Worm (Caenorhabditis elegans) whole organism, L3 larva: ENCODE measurements around the gene fbxa-220.

ENCODE experiments used
- ZK546.5 ChIP-seq: sonication (generic microtip); optimal IDR thresholded peaks from 2 replicates; lab custom pipeline; 2017; ENCODE audit warnings: missing biosample characterization, missing genetic modification characterization
- aly-2 ChIP-seq: fragments of 150-350 bp; optimal IDR thresholded peaks from 2 replicates; lab custom pipeline; 2014; ENCODE audit warnings: missing biosample characterization, missing genetic modification characterization
- ceh-16 ChIP-seq: sonication (generic microtip); optimal IDR thresholded peaks from 2 replicates; lab custom pipeline; 2017; ENCODE audit warnings: missing biosample characterization, missing genetic modification characterization
- ceh-28 ChIP-seq: fragments of 150-350 bp; optimal IDR thresholded peaks from 2 replicates; lab custom pipeline; 2014; ENCODE audit warnings: missing biosample characterization, missing genetic modification reagents, missing genetic modification characterization
- ceh-82 ChIP-seq: fragments of 150-350 bp; optimal IDR thresholded peaks from 2 replicates; lab custom pipeline; 2014; ENCODE audit warnings: missing biosample characterization, missing genetic modification characterization
- ceh-9 ChIP-seq: sonication (generic microtip); optimal IDR thresholded peaks from 2 replicates; lab custom pipeline; 2018; ENCODE audit warnings: missing biosample characterization, missing genetic modification characterization
- daf-12 ChIP-seq: fragments of 150-350 bp; optimal IDR thresholded peaks from 2 replicates; lab custom pipeline; 2014; ENCODE audit warnings: missing biosample characterization, missing genetic modification reagents, missing genetic modification characterization
- egl-27 ChIP-seq: sonication (generic microtip); optimal IDR thresholded peaks from 4 replicates; lab custom pipeline; 2017; ENCODE audit warnings: missing biosample characterization, missing genetic modification reagents, missing genetic modification characterization
- elt-1 ChIP-seq: fragments of 150-350 bp; optimal IDR thresholded peaks from 2 replicates; lab custom pipeline; 2014; ENCODE audit warnings: missing biosample characterization, missing genetic modification characterization
- elt-3 ChIP-seq, 3 experiments: fragments of 150-350 bp in 1 of 3; sonication (generic microtip) in 2 of 3; optimal IDR thresholded peaks; 2 replicates in 2 of 3; 4 replicates in 1 of 3; lab custom pipeline; 2014 to 2017; ENCODE audit warnings: missing biosample characterization in 3 of 3, missing genetic modification characterization in 3 of 3
- eor-1 ChIP-seq, 2 experiments: fragments of 150-350 bp; optimal IDR thresholded peaks; 2 replicates each; lab custom pipeline; 2014 to 2018; ENCODE audit warnings: missing biosample characterization in 2 of 2, missing genetic modification characterization in 2 of 2
- fkh-10 ChIP-seq: sonication (generic microtip); optimal IDR thresholded peaks from 2 replicates; lab custom pipeline; 2017; ENCODE audit warnings: missing biosample characterization, missing genetic modification reagents, missing genetic modification characterization
- fos-1 ChIP-seq: fragments of 150-350 bp; optimal IDR thresholded peaks from 2 replicates; lab custom pipeline; 2014; ENCODE audit warnings: missing biosample characterization, missing genetic modification characterization
- hmg-11 ChIP-seq: sonication (generic microtip); optimal IDR thresholded peaks from 2 replicates; lab custom pipeline; 2016; ENCODE audit warnings: missing genetic modification characterization, missing compliant biosample characterization
- jun-1 ChIP-seq: fragments of 150-350 bp; optimal IDR thresholded peaks from 2 replicates; lab custom pipeline; 2014; ENCODE audit warnings: missing biosample characterization, missing genetic modification reagents, missing genetic modification characterization
- lin-15B ChIP-seq: fragments of 150-350 bp; optimal IDR thresholded peaks from 2 replicates; lab custom pipeline; 2014; ENCODE audit warnings: missing biosample characterization, missing genetic modification characterization
- lin-39 ChIP-seq: fragments of 150-350 bp; optimal IDR thresholded peaks from 2 replicates; lab custom pipeline; 2018; ENCODE audit warnings: missing biosample characterization, missing genetic modification reagents, missing genetic modification characterization
- lsy-12 ChIP-seq: sonication (generic microtip); optimal IDR thresholded peaks from 2 replicates; lab custom pipeline; 2016; ENCODE audit warnings: mild to moderate bottlenecking, missing genetic modification characterization, missing compliant biosample characterization
- mdl-1 ChIP-seq: fragments of 150-350 bp; optimal IDR thresholded peaks from 2 replicates; lab custom pipeline; 2014; ENCODE audit warnings: missing biosample characterization, missing genetic modification characterization
- nfya-1 ChIP-seq: sonication (generic microtip); optimal IDR thresholded peaks from 2 replicates; lab custom pipeline; 2017; ENCODE audit warnings: missing genetic modification characterization, mild to moderate bottlenecking, missing compliant biosample characterization, antibody characterized with exemption, moderate library complexity; ENCODE audit not compliant: insufficient read depth
- nhr-12 ChIP-seq: fragments of 150-350 bp; optimal IDR thresholded peaks from 2 replicates; lab custom pipeline; 2014; ENCODE audit warnings: missing biosample characterization, missing genetic modification characterization
- nhr-237 ChIP-seq: fragments of 150-350 bp; optimal IDR thresholded peaks from 2 replicates; lab custom pipeline; 2014; ENCODE audit warnings: missing biosample characterization, missing genetic modification characterization
- nhr-25 ChIP-seq: sonication (generic microtip); optimal IDR thresholded peaks from 2 replicates; lab custom pipeline; 2017; ENCODE audit warnings: missing biosample characterization, missing genetic modification characterization
- nhr-28 ChIP-seq: fragments of 150-350 bp; optimal IDR thresholded peaks from 2 replicates; lab custom pipeline; 2014; ENCODE audit warnings: missing biosample characterization, missing genetic modification characterization
- nhr-67 ChIP-seq: fragments of 150-350 bp; optimal IDR thresholded peaks from 2 replicates; lab custom pipeline; 2014; ENCODE audit warnings: missing biosample characterization, missing genetic modification characterization
- nhr-76 ChIP-seq: fragments of 150-350 bp; sonication (generic microtip); optimal IDR thresholded peaks from 5 replicates; lab custom pipeline; 2014; ENCODE audit warnings: missing biosample characterization, missing genetic modification characterization
- pha-4 ChIP-seq: fragments of 150-350 bp; optimal IDR thresholded peaks from 2 replicates; lab custom pipeline; 2014; ENCODE audit warnings: missing biosample characterization, missing genetic modification reagents, missing genetic modification characterization
- sea-2 ChIP-seq: fragments of 150-350 bp; sonication (generic microtip); optimal IDR thresholded peaks from 4 replicates; lab custom pipeline; 2014; ENCODE audit warnings: missing biosample characterization, missing genetic modification reagents, missing genetic modification characterization
- skn-1 ChIP-seq: fragments of 150-350 bp; optimal IDR thresholded peaks from 2 replicates; lab custom pipeline; 2014; ENCODE audit warnings: missing biosample characterization, missing genetic modification characterization
- snpc-4 ChIP-seq: fragments of 150-350 bp; optimal IDR thresholded peaks from 2 replicates; lab custom pipeline; 2014; ENCODE audit warnings: missing biosample characterization, missing genetic modification characterization
- tbx-2 ChIP-seq: sonication (generic microtip); optimal IDR thresholded peaks from 2 replicates; lab custom pipeline; 2016; ENCODE audit warnings: mild to moderate bottlenecking, missing genetic modification characterization, missing compliant biosample characterization
- unc-39 ChIP-seq: sonication (generic microtip); optimal IDR thresholded peaks from 4 replicates; lab custom pipeline; 2017; ENCODE audit warnings: missing biosample characterization, missing genetic modification characterization
- zag-1 ChIP-seq: fragments of 150-350 bp; optimal IDR thresholded peaks from 2 replicates; lab custom pipeline; 2014; ENCODE audit warnings: missing biosample characterization, missing genetic modification characterization
- ztf-11 ChIP-seq: fragments of 150-350 bp; optimal IDR thresholded peaks from 2 replicates; lab custom pipeline; 2014; ENCODE audit warnings: missing biosample characterization, missing genetic modification characterization
- ztf-4 ChIP-seq: fragments of 150-350 bp; optimal IDR thresholded peaks from 2 replicates; lab custom pipeline; 2014; ENCODE audit warnings: missing biosample characterization, missing genetic modification characterization

fbxa-220 gene

ce11 chrIII:11508816-11509215 lies 24.8 kb upstream of the fbxa-220 start, which contains the start of gene Y66D12A.19:
Gene Y66D12A.19 (plus strand): TSS chrIII:11509081.
- no peak for TF ChIP-seq nhr-25 (tag; lab: Kevin White, UChicago)
- no peak for TF ChIP-seq nhr-67 (tag; lab: Kevin White, UChicago)
- TF ChIP-seq unc-39, result no peak
- no peak for TF ChIP-seq skn-1 (tag; lab: Kevin White, UChicago)
- no peak for TF ChIP-seq lin-39
- TF ChIP-seq tbx-2, result no peak
- TF ChIP-seq, all 47 proteins: peak for 0

- no peak for TF ChIP-seq sea-2 (GFP tag; lab: Kevin White, UChicago)
- TF ChIP-seq egl-27 (tag; lab: Kevin White, UChicago), result no peak
Observed at ce11 chrIII:11505621-11506020, 21.6 kb upstream of the fbxa-220 start.

ce11 chrIII:11505213-11505612 lies 21.2 kb upstream of the fbxa-220 start, which contains the start of the genes Y66D12A.21 and spe-6:
Gene Y66D12A.21 (minus strand): TSS chrIII:11505302.
Gene spe-6 (plus strand): TSS chrIII:11505488.
- TF ChIP-seq elt-3 (tag; optimal IDR thresholded peaks at IDR 0.05; lab: Kevin White, UChicago) (no peak), elt-1 (tag; lab: Kevin White, UChicago) (no peak), hmg-11 (tag; lab: Kevin White, UChicago) (no peak), zag-1 (no peak), nhr-28 (tag; lab: Kevin White, UChicago) (no peak), lsy-12 (no peak), snpc-4 (tag; lab: Kevin White, UChicago) (no peak), nfya-1 (tag; lab: Kevin White, UChicago) (peak; percentile 54), pha-4 (tag; lab: Kevin White, UChicago) (peak; percentile 45), lin-15B (peak; percentile 59), nhr-25 (tag; lab: Kevin White, UChicago) (no peak), lin-39 (no peak)

- TF ChIP-seq ZK546.5 (no peak), eor-1 (tag; optimal IDR thresholded peaks at IDR 0.05; lab: Kevin White, UChicago) (no peak), ztf-4 (tag; lab: Kevin White, UChicago) (no peak), nhr-67 (tag; lab: Kevin White, UChicago) (no peak), daf-12 (no peak), ztf-11 (tag; lab: Kevin White, UChicago) (no peak), jun-1 (tag; lab: Kevin White, UChicago) (no peak), mdl-1 (tag; lab: Kevin White, UChicago) (no peak), ceh-28 (tag; lab: Kevin White, UChicago) (no peak), aly-2 (tag; lab: Kevin White, UChicago) (no peak), fos-1 (tag; lab: Kevin White, UChicago) (no peak), lin-15B (no peak), egl-27 (tag; lab: Kevin White, UChicago) (no peak), ceh-82 (tag; lab: Kevin White, UChicago) (no peak), nhr-12 (no peak), zag-1 (no peak), elt-1 (tag; lab: Kevin White, UChicago) (no peak), lsy-12 (no peak), nhr-237 (tag; lab: Kevin White, UChicago) (no peak), ceh-9 (tag; lab: Kevin White, UChicago) (no peak)
Observed at ce11 chrIII:11502753-11503152, 18.8 kb upstream of the fbxa-220 start, which contains the start of gene tin-10. Gene tin-10 (minus strand): TSS chrIII:11502853.

- TF ChIP-seq nhr-76 (tag; lab: Kevin White, UChicago), result no peak
- no peak for TF ChIP-seq nfya-1 (tag; lab: Kevin White, UChicago)
- no peak for TF ChIP-seq fkh-10 (GFP tag; lab: Kevin White, UChicago)
- no peak for TF ChIP-seq zag-1
- TF ChIP-seq lin-39, result no peak
- no peak for TF ChIP-seq mdl-1 (tag; lab: Kevin White, UChicago)
- TF ChIP-seq ceh-16 (tag; lab: Kevin White, UChicago), result no peak
- TF ChIP-seq nhr-237 (tag; lab: Kevin White, UChicago), result no peak
Observed at ce11 chrIII:11500647-11501046, 16.7 kb upstream of the fbxa-220 start, which contains the start of gene nars-2. Gene nars-2 (minus strand): TSS chrIII:11500747.
